Worm (Caenorhabditis elegans) whole organism, early embryonic: ENCODE data around the gene srh-218.

Experiments used
- B0310.2 ChIP-seq: sonication (generic microtip); optimal IDR thresholded peaks from 2 replicates; lab custom pipeline; 2016; ENCODE audit warnings: mild to moderate bottlenecking, missing genetic modification characterization, missing compliant biosample characterization
- F13C5.2 ChIP-seq: sonication (generic microtip); optimal IDR thresholded peaks from 2 replicates; lab custom pipeline; 2017; ENCODE audit warnings: mild to moderate bottlenecking, missing genetic modification characterization, inconsistent platforms, missing compliant biosample characterization
- aly-1 ChIP-seq: sonication (generic microtip); optimal IDR thresholded peaks from 2 replicates; lab custom pipeline; 2016; ENCODE audit warnings: missing genetic modification characterization, missing compliant biosample characterization
- ama-1 ChIP-seq: fragments of 150-350 bp; optimal IDR thresholded peaks from 2 replicates; lab custom pipeline; 2014
- ceh-13 ChIP-seq: fragments of 200-800 bp; sonication (Bioruptor generic); optimal IDR thresholded peaks from 2 replicates; lab custom pipeline; 2018; ENCODE audit warnings: mild to moderate bottlenecking, missing genetic modification characterization, missing compliant biosample characterization
- ceh-36 ChIP-seq: sonication (generic microtip); optimal IDR thresholded peaks from 2 replicates; lab custom pipeline; 2016; ENCODE audit warnings: missing genetic modification characterization, inconsistent platforms, missing compliant biosample characterization
- ets-7 ChIP-seq: sonication (generic microtip); optimal IDR thresholded peaks from 2 replicates; lab custom pipeline; 2016; ENCODE audit warnings: missing genotype, missing genetic modification characterization, missing compliant biosample characterization
- flt-1 ChIP-seq: fragments of 200-800 bp; sonication (Bioruptor generic); IDR thresholded peaks from 2 replicates; pipeline ENCODE4 v1.3.6; 2022; ENCODE audit warnings: missing genetic modification characterization, missing compliant biosample characterization
- hmbx-1 ChIP-seq: sonication (generic microtip); optimal IDR thresholded peaks from 2 replicates; lab custom pipeline; 2016; ENCODE audit warnings: mild to moderate bottlenecking, missing genetic modification characterization, missing compliant biosample characterization
- hmg-4 ChIP-seq: fragments of 200-800 bp; sonication (Bioruptor generic); optimal IDR thresholded peaks from 2 replicates; lab custom pipeline; 2018; ENCODE audit warnings: mild to moderate bottlenecking, missing genetic modification characterization, missing compliant biosample characterization
- hnd-1 ChIP-seq: sonication (generic microtip); optimal IDR thresholded peaks from 2 replicates; lab custom pipeline; 2016; ENCODE audit warnings: missing genetic modification characterization, missing compliant biosample characterization
- pes-1 ChIP-seq: fragments of 200-800 bp; sonication (Bioruptor generic); IDR thresholded peaks from 2 replicates; pipeline ENCODE4 v1.3.6; 2022; ENCODE audit warnings: missing genetic modification reagents, missing genetic modification characterization, missing compliant biosample characterization
- scrt-1 ChIP-seq: fragments of 200-800 bp; sonication (Bioruptor generic); IDR thresholded peaks from 2 replicates; pipeline ENCODE4 v1.3.6; 2022; ENCODE audit warnings: missing genetic modification characterization, missing compliant biosample characterization
- sea-1 ChIP-seq: fragments of 200-800 bp; sonication (Bioruptor generic); conservative IDR thresholded peaks from 2 replicates; pipeline ENCODE4 v1.3.6; 2022; ENCODE audit warnings: missing genetic modification characterization, missing compliant biosample characterization
- tbx-11 ChIP-seq: fragments of 200-800 bp; sonication (Bioruptor generic); IDR thresholded peaks from 2 replicates; pipeline ENCODE4 v1.3.6; 2022; ENCODE audit warnings: missing genetic modification characterization, missing compliant biosample characterization
- tbx-37 ChIP-seq: fragments of 200-800 bp; sonication (Bioruptor generic); conservative IDR thresholded peaks from 2 replicates; pipeline ENCODE4 v1.3.6; 2022; ENCODE audit warnings: missing genetic modification reagents, missing genetic modification characterization, missing compliant biosample characterization
- tra-4 ChIP-seq: sonication (generic microtip); optimal IDR thresholded peaks from 2 replicates; lab custom pipeline; 2017; ENCODE audit warnings: missing genetic modification characterization, missing compliant biosample characterization

srh-218 gene

DNA sequence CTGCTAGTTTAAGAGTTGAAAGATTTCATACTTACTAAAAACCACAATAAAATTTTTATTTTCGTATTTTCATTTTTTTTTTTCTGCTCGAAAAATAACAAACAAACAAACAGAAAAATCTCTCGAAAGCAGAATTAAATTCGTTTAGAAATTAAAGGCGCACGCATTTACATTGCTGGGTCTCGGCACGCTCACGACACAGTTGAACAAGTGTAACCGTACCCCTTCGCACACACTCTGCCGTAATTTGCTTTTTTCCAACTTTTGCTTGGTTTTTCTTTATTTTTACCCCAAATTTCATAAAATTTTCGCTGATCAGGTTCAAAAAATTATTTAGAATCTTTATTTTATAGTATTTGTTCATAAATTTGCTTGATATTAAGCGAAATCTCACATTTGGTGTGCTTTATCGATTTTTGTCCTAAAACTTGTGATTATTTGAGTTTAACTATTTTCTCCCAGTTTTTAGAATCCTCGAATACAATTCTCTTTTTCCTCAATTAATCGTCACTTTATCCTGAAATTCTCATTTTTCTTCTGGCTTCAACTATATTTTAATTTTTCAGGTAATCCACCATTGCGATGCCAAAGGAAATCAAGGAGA lies 17.9 kb downstream of the srh-218 start, which contains the start of gene rpl-38:
rpl-38 (plus strand) TSS at position 554 of the 604 bp plus-strand sequence.
- TF ChIP-seq pes-1 (GFP tag; lab: Robert Waterston, UW) (no peak), ama-1 (peak; percentile 70), sea-1 (0 out of 2 replicates have a peak, but pooled peaks have one; percentile 34), tra-4 (tag; lab: Kevin White, UChicago) (no peak), hnd-1 (tag; lab: Kevin White, UChicago) (no peak), tbx-37 (GFP tag; lab: Robert Waterston, UW) (peak; percentile 16; the same call in 1 of the 2 replicates), flt-1 (GFP tag; lab: Robert Waterston, UW) (no peak)

DNA sequence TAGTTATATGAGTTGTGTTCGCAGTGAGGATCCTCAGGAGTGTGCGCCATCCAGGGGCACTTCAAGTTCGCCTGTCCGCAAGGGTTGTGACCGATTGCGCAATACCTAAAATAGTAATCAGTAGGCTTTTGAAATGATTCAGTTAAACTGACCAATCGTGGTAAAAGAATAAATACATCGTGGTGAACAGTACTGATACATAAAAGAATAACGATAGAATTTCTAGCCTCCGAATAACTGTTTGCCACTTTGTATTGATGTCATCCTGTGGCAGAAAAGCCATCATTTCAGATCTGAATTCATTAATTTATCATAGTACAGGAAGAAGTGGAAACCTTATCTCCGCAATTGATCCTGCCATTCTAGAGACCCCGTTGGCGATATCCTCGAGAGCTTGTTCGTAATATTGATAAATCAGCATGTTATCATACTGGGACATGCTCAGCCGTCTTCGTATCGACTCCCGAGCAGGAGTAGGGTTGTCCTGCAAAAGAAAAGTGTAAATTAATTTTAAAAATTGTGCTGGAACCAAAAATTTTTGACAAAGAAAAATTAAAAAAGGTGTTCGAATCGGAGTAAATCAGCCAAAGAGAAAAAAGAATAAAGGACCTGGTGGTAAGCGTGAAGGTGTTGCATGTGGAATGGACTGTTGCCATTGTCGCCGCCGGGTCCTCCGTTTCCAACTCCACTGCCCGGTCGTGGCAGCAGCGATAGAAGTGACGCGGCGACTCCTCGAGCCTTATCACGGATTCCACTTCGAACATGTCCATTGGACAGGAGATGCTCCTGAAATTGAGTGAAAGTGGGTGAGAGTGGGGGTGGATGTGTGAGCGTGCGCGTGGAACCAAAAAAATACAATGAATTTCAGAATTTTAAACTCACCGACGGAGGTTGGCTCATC lies 19.3 kb downstream of the srh-218 start:
- TF ChIP-seq F13C5.2 (tag; lab: Kevin White, UChicago): no peak
- TF ChIP-seq ama-1: no peak
- TF ChIP-seq hnd-1 (tag; lab: Kevin White, UChicago): no peak
- no peak for TF ChIP-seq hmbx-1 (tag; lab: Kevin White, UChicago)
- no peak for TF ChIP-seq ceh-13 (GFP tag; lab: Kevin White, UChicago)
- no peak for TF ChIP-seq scrt-1 (GFP tag; lab: Robert Waterston, UW)
- no peak for TF ChIP-seq flt-1 (GFP tag; lab: Robert Waterston, UW)
- no peak for TF ChIP-seq sea-1
- no peak for TF ChIP-seq pes-1 (GFP tag; lab: Robert Waterston, UW)
- no peak for TF ChIP-seq tbx-11
- no peak for TF ChIP-seq hmg-4 (GFP tag; lab: Kevin White, UChicago)
- no peak for TF ChIP-seq aly-1 (tag; lab: Kevin White, UChicago)
- TF ChIP-seq tra-4 (tag; lab: Kevin White, UChicago): no peak
- no peak for TF ChIP-seq tbx-37 (GFP tag; lab: Robert Waterston, UW)
- no peak for TF ChIP-seq ceh-36 (tag; lab: Kevin White, UChicago)
- no peak for TF ChIP-seq B0310.2
- no peak for TF ChIP-seq ets-7 (tag; lab: Kevin White, UChicago)

DNA sequence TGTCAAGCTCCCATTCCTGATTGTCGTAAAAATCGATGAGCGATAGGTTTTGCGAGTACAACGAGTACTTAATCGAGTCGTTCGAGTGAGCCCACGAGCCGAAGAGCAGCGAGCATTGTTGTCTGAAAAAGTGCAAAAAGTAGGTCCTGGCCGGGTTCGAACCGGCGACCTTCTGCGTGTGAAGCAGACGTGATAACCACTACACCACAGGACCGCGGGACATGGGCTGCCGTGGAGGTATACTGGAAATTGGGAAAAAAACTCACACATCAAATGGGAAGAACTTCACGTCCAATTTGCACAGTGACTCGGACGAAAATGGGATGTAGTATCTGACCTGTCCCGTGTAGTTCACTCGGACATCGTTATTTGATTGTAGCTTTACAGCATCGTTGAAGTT lies 21.6 kb downstream of the srh-218 start:
- TF ChIP-seq sea-1 (no peak), tbx-37 (GFP tag; lab: Robert Waterston, UW) (no peak), ceh-13 (GFP tag; lab: Kevin White, UChicago) (no peak), ets-7 (tag; lab: Kevin White, UChicago) (no peak), tbx-11 (no peak), hmbx-1 (tag; lab: Kevin White, UChicago) (no peak), flt-1 (GFP tag; lab: Robert Waterston, UW) (no peak)

DNA sequence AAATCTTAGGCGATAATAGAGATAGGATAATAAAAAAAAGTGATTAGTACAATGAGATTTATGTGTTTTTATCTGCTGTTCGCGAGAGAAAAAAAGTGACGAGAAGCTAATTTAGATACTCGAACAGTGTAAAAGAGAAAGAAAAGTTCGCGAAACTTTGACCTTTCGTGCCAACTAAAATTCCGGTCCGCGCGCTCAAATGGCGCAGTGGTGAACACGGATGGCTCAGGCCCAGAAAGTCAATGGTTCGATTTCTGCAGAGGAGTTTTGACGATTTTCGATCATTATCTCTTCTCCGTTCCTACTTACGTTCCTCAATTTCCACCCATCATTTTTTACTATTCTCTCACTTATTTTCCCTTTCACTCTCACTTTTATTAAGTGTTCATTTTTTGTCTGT lies 22.7 kb downstream of the srh-218 start:
- TF ChIP-seq ama-1 (no peak), aly-1 (tag; lab: Kevin White, UChicago) (no peak), scrt-1 (GFP tag; lab: Robert Waterston, UW) (no peak), tbx-11 (no peak), sea-1 (no peak), F13C5.2 (tag; lab: Kevin White, UChicago) (no peak), hmg-4 (GFP tag; lab: Kevin White, UChicago) (no peak), hmbx-1 (tag; lab: Kevin White, UChicago) (no peak), flt-1 (GFP tag; lab: Robert Waterston, UW) (no peak), hnd-1 (tag; lab: Kevin White, UChicago) (no peak), ceh-13 (GFP tag; lab: Kevin White, UChicago) (no peak), pes-1 (GFP tag; lab: Robert Waterston, UW) (no peak), B0310.2 (no peak)

DNA sequence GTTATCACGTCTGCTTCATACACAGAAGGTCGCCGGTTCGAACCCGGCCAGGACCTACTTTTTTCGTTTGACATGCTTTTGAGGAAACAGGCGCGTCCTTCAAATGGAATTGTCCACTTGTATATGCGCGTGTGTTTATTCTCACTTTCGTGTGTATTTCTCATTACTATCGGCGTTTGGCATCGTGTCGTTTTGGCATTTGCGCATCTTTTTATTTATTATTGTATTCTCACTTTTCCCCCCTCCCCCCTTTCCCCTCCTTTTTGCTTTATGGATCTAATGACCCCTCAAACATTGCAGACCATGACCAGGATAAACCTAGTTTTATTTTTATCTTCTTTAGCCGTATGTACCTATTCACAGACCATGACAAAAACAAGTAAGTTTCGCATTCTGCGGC lies 23.6 kb downstream of the srh-218 start, which contains the start of gene F21A3.3:
F21A3.3 (plus strand) TSS at position 301 of the 400 bp plus-strand sequence.
- TF ChIP-seq sea-1: no peak
- TF ChIP-seq pes-1 (GFP tag; lab: Robert Waterston, UW): no peak
- TF ChIP-seq F13C5.2 (tag; lab: Kevin White, UChicago): no peak
- no peak for TF ChIP-seq tra-4 (tag; lab: Kevin White, UChicago)
- TF ChIP-seq aly-1 (tag; lab: Kevin White, UChicago): no peak
- no peak for TF ChIP-seq hmg-4 (GFP tag; lab: Kevin White, UChicago)
- TF ChIP-seq tbx-11: no peak
- no peak for TF ChIP-seq ama-1
- TF ChIP-seq flt-1 (GFP tag; lab: Robert Waterston, UW): no peak
- TF ChIP-seq tbx-37 (GFP tag; lab: Robert Waterston, UW): no peak
- no peak for TF ChIP-seq hnd-1 (tag; lab: Kevin White, UChicago)
- no peak for TF ChIP-seq scrt-1 (GFP tag; lab: Robert Waterston, UW)
- no peak for TF ChIP-seq hmbx-1 (tag; lab: Kevin White, UChicago)
- TF ChIP-seq ceh-13 (GFP tag; lab: Kevin White, UChicago): no peak
- TF ChIP-seq ets-7 (tag; lab: Kevin White, UChicago): no peak
- no peak for TF ChIP-seq ceh-36 (tag; lab: Kevin White, UChicago)
- TF ChIP-seq B0310.2: no peak

DNA sequence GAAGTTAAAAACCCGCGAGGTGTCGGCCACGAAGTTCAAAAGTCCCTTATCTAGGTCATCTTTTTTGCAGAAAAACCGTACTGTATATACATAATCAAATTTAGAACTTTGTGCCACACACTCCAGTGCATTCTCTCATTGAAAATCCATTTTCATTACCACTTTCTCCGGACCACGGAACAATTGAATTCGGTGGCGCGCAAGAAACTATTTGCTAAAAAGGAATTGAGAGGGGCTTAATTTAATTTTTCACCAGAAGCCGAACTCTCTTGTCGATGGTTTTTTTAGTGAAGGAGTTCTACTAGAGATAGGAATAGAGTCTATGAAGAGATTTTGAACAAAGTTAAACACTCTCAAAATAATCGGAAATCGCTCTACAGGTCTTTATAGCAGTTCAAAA lies 26.1 kb downstream of the srh-218 start:
- TF ChIP-seq flt-1 (GFP tag; lab: Robert Waterston, UW) (no peak), ceh-36 (tag; lab: Kevin White, UChicago) (no peak), B0310.2 (no peak), tbx-37 (GFP tag; lab: Robert Waterston, UW) (no peak), sea-1 (no peak), ceh-13 (GFP tag; lab: Kevin White, UChicago) (no peak), pes-1 (GFP tag; lab: Robert Waterston, UW) (no peak), hmbx-1 (tag; lab: Kevin White, UChicago) (no peak), aly-1 (tag; lab: Kevin White, UChicago) (no peak), tbx-11 (no peak), scrt-1 (GFP tag; lab: Robert Waterston, UW) (no peak), tra-4 (tag; lab: Kevin White, UChicago) (no peak), F13C5.2 (tag; lab: Kevin White, UChicago) (no peak), hnd-1 (tag; lab: Kevin White, UChicago) (no peak), ama-1 (no peak), ets-7 (tag; lab: Kevin White, UChicago) (no peak), hmg-4 (GFP tag; lab: Kevin White, UChicago) (no peak)
